Fruit fly (Drosophila melanogaster): Measurements from ENCODE around the gene Cnot4.

DNA sequence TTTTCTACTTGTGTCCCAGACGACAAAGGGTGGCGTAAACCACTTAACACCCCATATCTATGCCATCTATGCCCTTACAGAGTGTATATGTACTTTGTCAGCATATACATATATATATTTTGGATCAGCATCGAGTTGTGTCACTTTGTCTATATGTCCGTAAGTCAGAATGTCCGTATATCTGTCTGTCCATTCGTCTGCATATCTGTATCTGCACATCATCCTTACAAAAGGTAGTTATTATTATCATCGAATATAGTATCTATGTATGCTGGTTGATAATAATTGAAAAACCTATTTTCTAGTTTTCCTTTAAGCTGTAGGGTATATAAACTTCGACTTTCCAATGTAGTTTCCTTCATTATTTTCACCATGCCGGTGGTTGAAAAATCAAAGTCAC is 45.4 kb upstream of the Cnot4 start:
- no peak for TF ChIP-seq psq (optimal IDR thresholded peaks at IDR 0.05)
- TF ChIP-seq Sin3A (optimal IDR thresholded peaks at IDR 0.05), result no peak
- no peak for TF ChIP-seq Myc (optimal IDR thresholded peaks at IDR 0.05)
- no peak for TF ChIP-seq ttk (optimal IDR thresholded peaks at IDR 0.05)
